Fruit fly (Drosophila melanogaster): Measurements from ENCODE around the gene Hpd.

- TF ChIP-seq CG15710 (tag; optimal IDR thresholded peaks at IDR 0.05) = no peak
- no peak for TF ChIP-seq D1 (tag; optimal IDR thresholded peaks at IDR 0.05)
Measured at dm6 chr3L:20440902-20441429, 1.3 kb upstream of the Hpd start.
